Fruit fly (Drosophila melanogaster): Measurements from ENCODE around the gene loqs.

loqs gene

dm6 chr2L:13378488-13378964 lies 3.9 kb upstream of the loqs start, which contains the start of the genes CG9302 and beta'COP:
Gene CG9302 (minus strand): TSS chr2L:13378538.
Gene beta'COP (plus strand): TSS chr2L:13378902.
- TF ChIP-seq CG17801 (GFP tag; optimal IDR thresholded peaks at IDR 0.05; ENCODE audit: partially characterized antibody) = peak; percentile 81

dm6 chr2L:13387255-13387654 lies 4.8 kb downstream of the loqs start, which contains the start of the genes Ing5 and CG7099:
Gene Ing5 (minus strand): TSS chr2L:13387312.
Gene CG7099 (plus strand): TSS chr2L:13387571.
- peak; percentile 99 for TF ChIP-seq CG17801 (GFP tag; optimal IDR thresholded peaks at IDR 0.05; ENCODE audit: partially characterized antibody)

DNA sequence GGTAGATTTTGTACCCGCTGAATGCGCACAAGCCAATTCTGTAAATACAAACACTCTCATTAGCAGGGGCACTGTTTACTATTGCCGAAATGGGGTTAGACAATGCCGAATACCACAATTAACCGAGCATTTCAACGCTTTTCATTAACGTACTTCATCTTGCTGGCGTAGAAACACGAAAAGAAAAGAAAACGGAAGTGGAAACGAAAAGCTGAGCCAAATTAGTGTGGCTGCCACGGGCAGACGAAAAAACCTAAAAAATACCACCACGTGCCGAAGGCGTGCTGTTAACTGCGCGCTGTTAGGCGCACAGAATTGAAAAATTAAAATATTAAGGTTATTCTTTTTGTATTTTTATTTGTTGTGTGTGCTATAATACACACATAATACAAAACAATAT lies 12.5 kb downstream of the loqs start, which contains the start of gene RpL24:
Gene RpL24, minus strand, starts transcription at position 229 of the 400 bp plus-strand sequence.
- TF ChIP-seq CG17801 (GFP tag; optimal IDR thresholded peaks at IDR 0.05; ENCODE audit: partially characterized antibody) = peak; percentile 98

- no peak for TF ChIP-seq CG17801 (GFP tag; optimal IDR thresholded peaks at IDR 0.05; ENCODE audit: partially characterized antibody)
Measured at dm6 chr2L:13396084-13396483, 13.6 kb downstream of the loqs start, which contains the start of gene CG16957. Gene CG16957 (minus strand): TSS chr2L:13396184.

DNA sequence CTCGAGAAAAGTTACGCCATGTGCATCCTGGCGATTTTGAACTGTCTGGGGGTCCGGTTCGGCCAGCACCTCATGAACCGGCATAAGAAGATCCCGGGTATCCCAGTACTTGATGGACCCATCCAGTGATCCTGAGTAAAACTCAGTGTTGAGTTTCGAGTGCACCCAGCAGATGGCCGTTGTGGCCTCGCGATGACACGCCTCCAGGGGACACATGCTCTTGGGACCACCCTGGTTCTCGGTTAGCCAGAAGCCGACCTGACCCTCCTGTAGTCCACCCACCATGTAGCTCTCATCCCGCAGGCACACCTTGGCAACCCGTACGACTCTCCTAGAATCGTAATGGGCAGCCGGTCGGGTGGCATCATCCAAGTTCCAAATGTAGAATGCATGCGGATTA lies 14.9 kb downstream of the loqs start:
- no peak for TF ChIP-seq CG17801 (GFP tag; optimal IDR thresholded peaks at IDR 0.05; ENCODE audit: partially characterized antibody)

- TF ChIP-seq CG17801 (GFP tag; optimal IDR thresholded peaks at IDR 0.05; ENCODE audit: partially characterized antibody) = peak; percentile 89
Measured at dm6 chr2L:13398614-13399161, 16.2 kb downstream of the loqs start, which contains the start of the genes CG10859 and CG7110. Gene CG10859 (minus strand): TSS chr2L:13398664. Gene CG7110 (plus strand): TSS chr2L:13398991.

- peak; percentile 75 for TF ChIP-seq CG17801 (GFP tag; optimal IDR thresholded peaks at IDR 0.05; ENCODE audit: partially characterized antibody)
Measured at dm6 chr2L:13399565-13399964, 17.1 kb downstream of the loqs start.

DNA sequence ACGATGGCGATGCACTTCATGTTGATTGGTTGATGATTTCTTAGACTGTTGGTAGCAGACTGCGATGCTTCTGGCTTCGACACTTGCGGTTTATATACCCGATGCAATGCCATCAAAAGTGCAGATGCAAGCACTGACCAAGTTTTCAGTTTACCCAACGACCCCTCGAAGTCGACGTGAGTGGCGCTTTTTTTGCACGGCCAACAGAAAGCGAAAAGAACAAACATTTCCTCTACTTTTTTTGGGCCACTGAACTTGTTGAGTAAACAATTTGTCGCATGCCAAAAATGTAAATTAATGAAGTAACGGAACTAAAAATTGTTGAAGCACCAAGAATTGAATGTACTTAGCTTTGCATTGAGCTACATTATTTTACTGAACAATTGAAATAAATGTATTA lies 29.1 kb downstream of the loqs start, which contains the start of gene Vm34Ca:
Gene Vm34Ca, minus strand, starts transcription at position 66 of the 400 bp plus-strand sequence.
- TF ChIP-seq CG17801 (GFP tag; optimal IDR thresholded peaks at IDR 0.05; ENCODE audit: partially characterized antibody) = peak; percentile 68

dm6 chr2L:13412219-13412618 lies 29.8 kb downstream of the loqs start, which contains the start of gene Flad2:
Gene Flad2 (plus strand): TSS chr2L:13412519.
- TF ChIP-seq CG17801 (GFP tag; optimal IDR thresholded peaks at IDR 0.05; ENCODE audit: partially characterized antibody) = no peak

dm6 chr2L:13414525-13415481 lies 32.4 kb downstream of the loqs start, which contains the start of the genes CG16956, CG42784 and CG43850:
Gene CG16956 (minus strand): TSS chr2L:13414575.
Gene CG42784 (plus strand): TSS chr2L:13415431.
Gene CG43850 (plus strand): TSS chr2L:13415431.
- no peak for TF ChIP-seq CG17801 (GFP tag; optimal IDR thresholded peaks at IDR 0.05; ENCODE audit: partially characterized antibody)

- no peak for TF ChIP-seq CG17801 (GFP tag; optimal IDR thresholded peaks at IDR 0.05; ENCODE audit: partially characterized antibody)
Measured at dm6 chr2L:13430919-13431502, 48.6 kb downstream of the loqs start.

dm6 chr2L:13434795-13435634 lies 52.6 kb downstream of the loqs start, which contains the start of gene Tehao:
Gene Tehao (plus strand): TSS chr2L:13435622.
- TF ChIP-seq CG17801 (GFP tag; optimal IDR thresholded peaks at IDR 0.05; ENCODE audit: partially characterized antibody) = no peak
